Worm (Caenorhabditis elegans): Measurements from ENCODE around the gene spe-49.

Gene spe-49

ce11 chrV:6278117-6279081 is 2.8 kb upstream of the spe-49 start, which contains the start of gene fil-2 (continued):
- TF ChIP-seq xnd-1 (tag; optimal IDR thresholded peaks at IDR 0.05): no peak
- TF ChIP-seq let-607 (tag; optimal IDR thresholded peaks at IDR 0.05): peak in 1 of 2 experiments; percentile 4
- no peak for TF ChIP-seq unc-130 (GFP tag; optimal IDR thresholded peaks at IDR 0.05)
- TF ChIP-seq F10E7.11 (tag; optimal IDR thresholded peaks at IDR 0.05): no peak
- TF ChIP-seq B0336.3 (GFP tag; IDR thresholded peaks at IDR 0.05): peak; percentile 91
- no peak for TF ChIP-seq zfh-2 (GFP tag; conservative IDR thresholded peaks at IDR 0.05)
- peak; percentile 12 for TF ChIP-seq F52B5.7 (tag; optimal IDR thresholded peaks at IDR 0.05)
- TF ChIP-seq nhr-27 (tag; optimal IDR thresholded peaks at IDR 0.05): no peak
- no peak for TF ChIP-seq Y53F4B.3 (GFP tag; IDR thresholded peaks at IDR 0.05)
- TF ChIP-seq ZK185.1 (tag; optimal IDR thresholded peaks at IDR 0.05; ENCODE audit: poor library complexity, severe bottlenecking): peak; percentile 65
- no peak for TF ChIP-seq rpc-1 (optimal IDR thresholded peaks at IDR 0.05)
- no peak for TF ChIP-seq rpc-1 (tag; optimal IDR thresholded peaks at IDR 0.05)
- TF ChIP-seq sptf-2 (GFP tag; optimal IDR thresholded peaks at IDR 0.05): no peak
- TF ChIP-seq dpl-1 (GFP tag; optimal IDR thresholded peaks at IDR 0.05): no peak
- peak; percentile 11 for TF ChIP-seq lin-54 (GFP tag; optimal IDR thresholded peaks at IDR 0.05)
- no peak for TF ChIP-seq ceh-40 (GFP tag; IDR thresholded peaks at IDR 0.05)
- TF ChIP-seq madf-3 (GFP tag; IDR thresholded peaks at IDR 0.05): peak; percentile 56; the same call in 1 of the 2 replicates
- no peak; the same call in 1 of the 2 replicates for TF ChIP-seq C06A6.2 (GFP tag; conservative IDR thresholded peaks at IDR 0.05)
- 0 out of 2 replicates have a peak, but pooled peaks have one; percentile 4 for TF ChIP-seq F37B4.10 (GFP tag; IDR thresholded peaks at IDR 0.05)
- TF ChIP-seq lin-35 (GFP tag; optimal IDR thresholded peaks at IDR 0.05): no peak
- TF ChIP-seq ztf-25 (GFP tag; IDR thresholded peaks at IDR 0.05): no peak
- no peak for TF ChIP-seq Y67H2A.10 (GFP tag; conservative IDR thresholded peaks at IDR 0.05)
- TF ChIP-seq mel-28 (tag; optimal IDR thresholded peaks at IDR 0.05; ENCODE audit: borderline replicate concordance): no peak
- peak; percentile 94 for TF ChIP-seq repo-1 (tag; optimal IDR thresholded peaks at IDR 0.05)
- TF ChIP-seq dpff-1 (tag; optimal IDR thresholded peaks at IDR 0.05): peak; percentile 57
- peak; percentile 74 for TF ChIP-seq ztf-3 (GFP tag; optimal IDR thresholded peaks at IDR 0.05)
- no peak for TF ChIP-seq snpc-4 (GFP tag; optimal IDR thresholded peaks at IDR 0.05)
- no peak for TF ChIP-seq snpc-4 (tag; optimal IDR thresholded peaks at IDR 0.05)
- no peak for TF ChIP-seq F49E8.2 (tag; optimal IDR thresholded peaks at IDR 0.05; ENCODE audit: insufficient read depth)
- TF ChIP-seq Y95B8A.8 (GFP tag; IDR thresholded peaks at IDR 0.05): no peak; the same call in 1 of the 2 replicates
- TF ChIP-seq D2030.7 (GFP tag; IDR thresholded peaks at IDR 0.05): no peak
- peak; percentile 8 for TF ChIP-seq snpc-1.3 (tag; optimal IDR thresholded peaks at IDR 0.05; ENCODE audit: insufficient read depth)
- TF ChIP-seq tbx-9 (tag; optimal IDR thresholded peaks at IDR 0.05; ENCODE audit: borderline replicate concordance): no peak
- TF ChIP-seq ztf-6 (GFP tag; IDR thresholded peaks at IDR 0.05): no peak
- TF ChIP-seq nfya-1 (tag; optimal IDR thresholded peaks at IDR 0.05; ENCODE audit: borderline replicate concordance, insufficient read depth): no peak
- TF ChIP-seq cebp-2 (GFP tag; IDR thresholded peaks at IDR 0.05): no peak
- TF ChIP-seq cebp-1 (GFP tag; IDR thresholded peaks at IDR 0.05): no peak
- TF ChIP-seq cebp-1 (tag; optimal IDR thresholded peaks at IDR 0.05): peak; percentile 71

Data from whole organism, young adult.